Fruit fly (Drosophila melanogaster) whole organism, prepupa: ENCODE data around the gene COX6B.

Experiments used
- CG11294 ChIP-seq: fragments of 200-800 bp; sonication (Bioruptor generic); IDR thresholded peaks from 2 replicates; pipeline ENCODE4 v1.3.6; 2022; ENCODE audit warnings: missing biosample characterization, missing genetic modification characterization
- CG1621 ChIP-seq: fragments of 200-800 bp; sonication (Bioruptor generic); optimal IDR thresholded peaks from 3 replicates; lab custom pipeline; 2018; ENCODE audit warnings: missing biosample characterization, mild to moderate bottlenecking, missing genetic modification characterization
- CG8319 ChIP-seq: fragments of 200-800 bp; sonication (Bioruptor generic); optimal IDR thresholded peaks from 3 replicates; lab custom pipeline; 2016; ENCODE audit warnings: missing biosample characterization, missing genetic modification characterization
- Eip78C ChIP-seq: fragments of 200-800 bp; sonication (Bioruptor generic); peaks from one replicate; lab custom pipeline; 2016; ENCODE audit warnings: missing biosample characterization, missing genetic modification characterization
- Sox102F ChIP-seq: fragments of 200-800 bp; sonication (Bioruptor generic); optimal IDR thresholded peaks from 2 replicates; lab custom pipeline; 2016; ENCODE audit warnings: missing biosample characterization, mild to moderate bottlenecking, missing genetic modification characterization
- Sox14 ChIP-seq: fragments of 200-800 bp; sonication (Bioruptor generic); optimal IDR thresholded peaks from 3 replicates; lab custom pipeline; 2016; ENCODE audit warnings: missing biosample characterization, missing genetic modification characterization
- svp ChIP-seq: fragments of 200-800 bp; sonication (Bioruptor generic); peaks from one replicate; lab custom pipeline; 2016; ENCODE audit warnings: missing biosample characterization, missing genetic modification characterization
- topi ChIP-seq: fragments of 200-800 bp; sonication (Bioruptor generic); optimal IDR thresholded peaks from 3 replicates; lab custom pipeline; 2016; ENCODE audit warnings: missing biosample characterization, missing genetic modification characterization

dm6 chrX:19744003-19744488, at the start of gene COX6B, which contains the start of the genes CG18809, CG33932 and Rpp20:
- TF ChIP-seq CG1621 (peak; percentile 5), CG8319 (GFP tag; lab: Kevin White, UChicago) (peak; percentile 1), Sox14 (GFP tag; lab: Kevin White, UChicago) (peak; percentile 65), topi (GFP tag; lab: Kevin White, UChicago) (no peak), CG11294 (GFP tag; lab: Robert Waterston, UW) (0 out of 2 replicates have a peak, but pooled peaks have one; percentile 17), Sox102F (no peak), svp (GFP tag; lab: Kevin White, UChicago) (no peak), Eip78C (GFP tag; lab: Kevin White, UChicago) (peak; percentile 66)
